Worm (Caenorhabditis elegans) whole organism, young adult: ENCODE measurements around the gene EGAP9.4.

Experiments used
- B0019.2 ChIP-seq: fragments of 200-800 bp; sonication (Bioruptor generic); conservative IDR thresholded peaks from 2 replicates; pipeline ENCODE4 v1.3.6; 2022; ENCODE audit warnings: missing genetic modification reagents, missing genetic modification characterization, missing compliant biosample characterization
- B0035.1 ChIP-seq: sonication (generic microtip); optimal IDR thresholded peaks from 2 replicates; lab custom pipeline; 2016; ENCODE audit warnings: missing genetic modification characterization, mild to moderate bottlenecking, missing compliant biosample characterization, missing genotype, missing genetic modification reagents
- B0261.1 ChIP-seq: sonication (generic microtip); optimal IDR thresholded peaks from 2 replicates; lab custom pipeline; 2016; ENCODE audit warnings: mild to moderate bottlenecking, missing genetic modification characterization, moderate library complexity, missing compliant biosample characterization
- B0336.3 ChIP-seq: fragments of 200-800 bp; sonication (Bioruptor generic); IDR thresholded peaks from 2 replicates; pipeline ENCODE4 v1.3.6; 2022; ENCODE audit warnings: missing genetic modification characterization, missing compliant biosample characterization
- F23B12.7 ChIP-seq: sonication (generic microtip); optimal IDR thresholded peaks from 2 replicates; lab custom pipeline; 2017; ENCODE audit warnings: missing genetic modification characterization, mild to moderate bottlenecking, missing compliant biosample characterization, antibody characterized with exemption, moderate library complexity; ENCODE audit not compliant: insufficient read depth
- F33H1.4 ChIP-seq: fragments of 200-800 bp; sonication (Bioruptor generic); IDR thresholded peaks from 2 replicates; pipeline ENCODE4 v1.3.6; 2022; ENCODE audit warnings: missing genetic modification reagents, missing genetic modification characterization, missing compliant biosample characterization
- F39B2.1 ChIP-seq: fragments of 200-800 bp; sonication (Bioruptor generic); IDR thresholded peaks from 2 replicates; pipeline ENCODE4 v1.3.6; 2022; ENCODE audit warnings: missing genetic modification reagents, missing genetic modification characterization, missing compliant biosample characterization
- F57A8.1 ChIP-seq: fragments of 200-800 bp; sonication (Bioruptor generic); optimal IDR thresholded peaks from 2 replicates; lab custom pipeline; 2018; ENCODE audit warnings: mild to moderate bottlenecking, missing genetic modification characterization, moderate library complexity, missing compliant biosample characterization
- K12H6.12 ChIP-seq: fragments of 200-800 bp; sonication (Bioruptor generic); optimal IDR thresholded peaks from 2 replicates; lab custom pipeline; 2018; ENCODE audit warnings: mild to moderate bottlenecking, missing genetic modification characterization, missing compliant biosample characterization
- Y79H2A.3 ChIP-seq: fragments of 200-800 bp; sonication (Bioruptor generic); conservative IDR thresholded peaks from 2 replicates; pipeline ENCODE4 v1.3.6; 2022; ENCODE audit warnings: missing genetic modification reagents, missing genetic modification characterization, missing compliant biosample characterization
- Y95B8A.8 ChIP-seq: fragments of 200-800 bp; sonication (Bioruptor generic); IDR thresholded peaks from 2 replicates; pipeline ENCODE4 v1.3.6; 2022; ENCODE audit warnings: missing genetic modification reagents, missing genetic modification characterization, missing compliant biosample characterization
- ZK185.1 ChIP-seq: sonication (generic microtip); optimal IDR thresholded peaks from 2 replicates; lab custom pipeline; 2016; ENCODE audit warnings: mild to moderate bottlenecking, missing genetic modification characterization, missing compliant biosample characterization; ENCODE audit not compliant: poor library complexity, severe bottlenecking
- aptf-2 ChIP-seq: fragments of 200-800 bp; sonication (Bioruptor generic); conservative IDR thresholded peaks from 2 replicates; pipeline ENCODE4 v1.3.6; 2022; ENCODE audit warnings: missing genetic modification reagents, missing genetic modification characterization, missing compliant biosample characterization
- ccch-3 ChIP-seq: fragments of 200-800 bp; sonication (Bioruptor generic); optimal IDR thresholded peaks from 2 replicates; lab custom pipeline; 2018; ENCODE audit warnings: mild to moderate bottlenecking, missing genetic modification characterization, missing compliant biosample characterization
- cebp-2 ChIP-seq: fragments of 200-800 bp; sonication (Bioruptor generic); IDR thresholded peaks from 2 replicates; pipeline ENCODE4 v1.3.6; 2022; ENCODE audit warnings: missing genetic modification characterization, missing compliant biosample characterization
- ceh-58 ChIP-seq: fragments of 200-800 bp; sonication (Bioruptor generic); IDR thresholded peaks from 2 replicates; pipeline ENCODE4 v1.3.6; 2022; ENCODE audit warnings: missing genetic modification characterization, missing compliant biosample characterization
- ceh-91 ChIP-seq: fragments of 200-800 bp; sonication (Bioruptor generic); IDR thresholded peaks from 2 replicates; pipeline ENCODE4 v1.3.6; 2022; ENCODE audit warnings: missing genetic modification reagents, missing genetic modification characterization, missing compliant biosample characterization
- dpl-1 ChIP-seq: fragments of 150-350 bp; optimal IDR thresholded peaks from 2 replicates; lab custom pipeline; 2014; ENCODE audit warnings: missing biosample characterization, missing genetic modification reagents, missing genetic modification characterization
- egl-44 ChIP-seq: fragments of 200-800 bp; sonication (Bioruptor generic); IDR thresholded peaks from 2 replicates; pipeline ENCODE4 v1.3.6; 2022; ENCODE audit warnings: missing genetic modification reagents, missing genetic modification characterization, missing compliant biosample characterization
- egrh-3 ChIP-seq: fragments of 200-800 bp; sonication (Bioruptor generic); IDR thresholded peaks from 2 replicates; pipeline ENCODE4 v1.3.6; 2022; ENCODE audit warnings: missing genetic modification reagents, missing genetic modification characterization, missing compliant biosample characterization
- ekl-4 ChIP-seq: fragments of 200-800 bp; sonication (Bioruptor generic); IDR thresholded peaks from 2 replicates; pipeline ENCODE4 v1.3.6; 2022; ENCODE audit warnings: missing genetic modification reagents, missing genetic modification characterization, missing compliant biosample characterization
- ets-4 ChIP-seq: fragments of 200-800 bp; sonication (Bioruptor generic); optimal IDR thresholded peaks from 2 replicates; lab custom pipeline; 2018; ENCODE audit warnings: mild to moderate bottlenecking, missing genetic modification characterization, missing compliant biosample characterization
- fkh-3 ChIP-seq: sonication (generic microtip); optimal IDR thresholded peaks from 2 replicates; lab custom pipeline; 2016; ENCODE audit warnings: mild to moderate bottlenecking, missing genetic modification characterization, missing compliant biosample characterization
- hlh-12 ChIP-seq: sonication (generic microtip); optimal IDR thresholded peaks from 2 replicates; lab custom pipeline; 2016; ENCODE audit warnings: missing genetic modification characterization, missing compliant biosample characterization
- hlh-26 ChIP-seq: fragments of 200-800 bp; sonication (Bioruptor generic); conservative IDR thresholded peaks from 2 replicates; pipeline ENCODE4 v1.3.6; 2022; ENCODE audit warnings: missing genetic modification reagents, missing genetic modification characterization, missing compliant biosample characterization
- hrde-1 ChIP-seq: sonication (generic microtip); optimal IDR thresholded peaks from 2 replicates; lab custom pipeline; 2016; ENCODE audit warnings: missing genetic modification characterization, mild to moderate bottlenecking, missing compliant biosample characterization, moderate library complexity, missing genotype, missing genetic modification reagents, borderline replicate concordance
- hsf-1 ChIP-seq: fragments of 200-800 bp; sonication (Bioruptor generic); IDR thresholded peaks from 2 replicates; pipeline ENCODE4 v1.3.6; 2022; ENCODE audit warnings: missing genetic modification reagents, missing genetic modification characterization, missing compliant biosample characterization
- lag-1 ChIP-seq: fragments of 200-800 bp; sonication (Bioruptor generic); IDR thresholded peaks from 2 replicates; pipeline ENCODE4 v1.3.6; 2022; ENCODE audit warnings: missing genetic modification reagents, missing genetic modification characterization, missing compliant biosample characterization
- let-526 ChIP-seq: fragments of 200-800 bp; sonication (Bioruptor generic); IDR thresholded peaks from 2 replicates; pipeline ENCODE4 v1.3.6; 2022; ENCODE audit warnings: missing genetic modification reagents, missing genetic modification characterization, missing compliant biosample characterization
- lin-26 ChIP-seq: fragments of 200-800 bp; sonication (Bioruptor generic); IDR thresholded peaks from 2 replicates; pipeline ENCODE4 v1.3.6; 2022; ENCODE audit warnings: missing genetic modification reagents, missing genetic modification characterization, missing compliant biosample characterization
- lin-40 ChIP-seq: sonication (generic microtip); optimal IDR thresholded peaks from 2 replicates; lab custom pipeline; 2016; ENCODE audit warnings: missing genetic modification characterization, mild to moderate bottlenecking, missing compliant biosample characterization, missing genotype, missing genetic modification reagents
- lsl-1 ChIP-seq: fragments of 200-800 bp; sonication (Bioruptor generic); optimal IDR thresholded peaks from 2 replicates; lab custom pipeline; 2018; ENCODE audit warnings: mild to moderate bottlenecking, missing genetic modification characterization, moderate library complexity, missing compliant biosample characterization
- madf-10 ChIP-seq: sonication (generic microtip); optimal IDR thresholded peaks from 2 replicates; lab custom pipeline; 2016; ENCODE audit warnings: mild to moderate bottlenecking, missing genetic modification characterization, missing compliant biosample characterization
- madf-3 ChIP-seq: fragments of 200-800 bp; sonication (Bioruptor generic); IDR thresholded peaks from 2 replicates; pipeline ENCODE4 v1.3.6; 2022; ENCODE audit warnings: missing genetic modification reagents, missing genetic modification characterization, missing compliant biosample characterization
- nfya-1 ChIP-seq: sonication (generic microtip); optimal IDR thresholded peaks from 2 replicates; lab custom pipeline; 2017; ENCODE audit warnings: antibody characterized with exemption, missing compliant biosample characterization, missing genetic modification characterization, borderline replicate concordance; ENCODE audit not compliant: insufficient read depth
- nhr-120 ChIP-seq: fragments of 200-800 bp; sonication (Bioruptor generic); IDR thresholded peaks from 2 replicates; pipeline ENCODE4 v1.3.6; 2022; ENCODE audit warnings: missing genetic modification characterization, missing compliant biosample characterization
- sea-2 ChIP-seq: fragments of 200-800 bp; sonication (Bioruptor generic); IDR thresholded peaks from 2 replicates; pipeline ENCODE4 v1.3.6; 2022; ENCODE audit warnings: missing genetic modification characterization, missing compliant biosample characterization
- snpc-4 ChIP-seq, 5 experiments: fragments of 150-350 bp in 1 of 5; sonication (generic microtip) in 4 of 5; optimal IDR thresholded peaks; 2 replicates each; lab custom pipeline; 2014 to 2018; ENCODE audit warnings: missing genetic modification characterization in 5 of 5, missing biosample characterization in 3 of 5, antibody characterized with exemption in 2 of 5, mild to moderate bottlenecking in 2 of 5, missing compliant biosample characterization in 2 of 5, missing genotype in 2 of 5, moderate library complexity in 2 of 5, missing genetic modification reagents in 1 of 5
- sptf-2 ChIP-seq: fragments of 200-800 bp; sonication (Bioruptor generic); optimal IDR thresholded peaks from 2 replicates; lab custom pipeline; 2018; ENCODE audit warnings: mild to moderate bottlenecking, missing genetic modification characterization, missing compliant biosample characterization
- tbp1 ChIP-seq: fragments of 200-800 bp; sonication (Bioruptor generic); optimal IDR thresholded peaks from 2 replicates; lab custom pipeline; 2018; ENCODE audit warnings: mild to moderate bottlenecking, missing genetic modification characterization, missing compliant biosample characterization
- unc-130 ChIP-seq: sonication (generic microtip); optimal IDR thresholded peaks from 2 replicates; lab custom pipeline; 2016; ENCODE audit warnings: missing genetic modification reagents, missing genetic modification characterization, missing compliant biosample characterization
- zfh-2 ChIP-seq: fragments of 200-800 bp; sonication (Bioruptor generic); conservative IDR thresholded peaks from 2 replicates; pipeline ENCODE4 v1.3.6; 2022; ENCODE audit warnings: missing genetic modification reagents, missing genetic modification characterization, missing compliant biosample characterization
- zim-3 ChIP-seq: sonication (generic microtip); optimal IDR thresholded peaks from 2 replicates; lab custom pipeline; 2017; ENCODE audit warnings: mild to moderate bottlenecking, missing genetic modification characterization, moderate library complexity, missing compliant biosample characterization
- ztf-18 ChIP-seq: sonication (generic microtip); optimal IDR thresholded peaks from 2 replicates; lab custom pipeline; 2016; ENCODE audit warnings: missing genotype, mild to moderate bottlenecking, missing genetic modification characterization, missing compliant biosample characterization
- ztf-22 ChIP-seq: fragments of 200-800 bp; sonication (Bioruptor generic); optimal IDR thresholded peaks from 2 replicates; lab custom pipeline; 2018; ENCODE audit warnings: mild to moderate bottlenecking, missing genetic modification characterization, moderate library complexity, missing compliant biosample characterization
- ztf-3 ChIP-seq: fragments of 200-800 bp; sonication (Bioruptor generic); optimal IDR thresholded peaks from 2 replicates; lab custom pipeline; 2018; ENCODE audit warnings: mild to moderate bottlenecking, missing genetic modification characterization, missing compliant biosample characterization
- ztf-6 ChIP-seq: fragments of 200-800 bp; sonication (Bioruptor generic); IDR thresholded peaks from 2 replicates; pipeline ENCODE4 v1.3.6; 2022; ENCODE audit warnings: missing genetic modification reagents, missing genetic modification characterization, missing compliant biosample characterization

EGAP9.4 gene

ce11 chrV:6551707-6552390, 24.8 kb upstream of the EGAP9.4 start, which contains the start of gene twk-10 (continued):
- no peak for TF ChIP-seq hlh-26 (GFP tag; lab: Robert Waterston, UW)
- TF ChIP-seq F33H1.4 (GFP tag; lab: Robert Waterston, UW) = 0 out of 2 replicates have a peak, but pooled peaks have one; percentile 8
- no peak for TF ChIP-seq ekl-4 (GFP tag; lab: Robert Waterston, UW)
- TF ChIP-seq dpl-1 (GFP tag; lab: Kevin White, UChicago) = no peak
- peak; percentile 18 for TF ChIP-seq ets-4 (GFP tag; lab: Kevin White, UChicago)
- TF ChIP-seq let-526 (GFP tag; lab: Robert Waterston, UW) = no peak
- TF ChIP-seq fkh-3 = no peak
- peak; percentile 56 for TF ChIP-seq ztf-18 (tag; lab: Kevin White, UChicago)
- TF ChIP-seq zim-3 (tag; lab: Kevin White, UChicago) = no peak
- no peak for TF ChIP-seq sea-2
- no peak for TF ChIP-seq ceh-91 (GFP tag; lab: Robert Waterston, UW)
- peak; percentile 70 for TF ChIP-seq ZK185.1 (tag; lab: Kevin White, UChicago)
- no peak for TF ChIP-seq hlh-12 (tag; lab: Kevin White, UChicago)
- peak; percentile 7 for TF ChIP-seq lsl-1 (GFP tag; lab: Kevin White, UChicago)
- TF ChIP-seq snpc-4 (GFP tag; optimal IDR thresholded peaks at IDR 0.05; lab: Kevin White, UChicago) = peak; percentile 70
- peak in 1 of 4 experiments; percentile 35 for TF ChIP-seq snpc-4 (tag; optimal IDR thresholded peaks at IDR 0.05; lab: Kevin White, UChicago)
- TF ChIP-seq ceh-58 (GFP tag; lab: Robert Waterston, UW) = 0 out of 2 replicates have a peak, but pooled peaks have one; percentile 72
- peak; percentile 86 for TF ChIP-seq lin-26 (GFP tag; lab: Robert Waterston, UW)
- TF ChIP-seq B0261.1 (tag; lab: Kevin White, UChicago) = peak; percentile 73
- TF ChIP-seq F23B12.7 = peak; percentile 87
- no peak for TF ChIP-seq lag-1 (GFP tag; lab: Robert Waterston, UW)
- no peak for TF ChIP-seq Y79H2A.3 (GFP tag; lab: Robert Waterston, UW)
- no peak for TF ChIP-seq egrh-3
- TF ChIP-seq F39B2.1 (GFP tag; lab: Robert Waterston, UW) = no peak
- TF ChIP-seq K12H6.12 (tag; lab: Kevin White, UChicago) = no peak
- TF ChIP-seq F57A8.1 (GFP tag; lab: Kevin White, UChicago) = peak; percentile 50
- no peak for TF ChIP-seq ccch-3 (GFP tag; lab: Kevin White, UChicago)
- no peak for TF ChIP-seq zfh-2 (GFP tag; lab: Robert Waterston, UW)
- TF ChIP-seq nfya-1 = no peak
- TF ChIP-seq B0019.2 = no peak
- TF ChIP-seq sptf-2 (GFP tag; lab: Kevin White, UChicago) = no peak
- no peak for TF ChIP-seq nhr-120 (GFP tag; lab: Robert Waterston, UW)
- peak; percentile 15 for TF ChIP-seq B0035.1 (tag; lab: Kevin White, UChicago)
- no peak for TF ChIP-seq aptf-2 (GFP tag; lab: Robert Waterston, UW)
- no peak for TF ChIP-seq ztf-3 (GFP tag; lab: Kevin White, UChicago)
- TF ChIP-seq hsf-1 (GFP tag; lab: Robert Waterston, UW) = no peak
- peak; percentile 4 for TF ChIP-seq hrde-1
- no peak for TF ChIP-seq egl-44 (GFP tag; lab: Robert Waterston, UW)
- peak; percentile 94 for TF ChIP-seq tbp1
- no peak for TF ChIP-seq B0336.3 (GFP tag; lab: Robert Waterston, UW)
- no peak for TF ChIP-seq unc-130 (GFP tag; lab: Kevin White, UChicago)
- 0 out of 2 replicates have a peak, but pooled peaks have one; percentile 55 for TF ChIP-seq madf-3
- TF ChIP-seq madf-10 (tag; lab: Kevin White, UChicago) = no peak
- no peak for TF ChIP-seq ztf-6 (GFP tag; lab: Robert Waterston, UW)
- 0 out of 2 replicates have a peak, but pooled peaks have one; percentile 47 for TF ChIP-seq cebp-2 (GFP tag; lab: Robert Waterston, UW)
- TF ChIP-seq lin-40 = no peak
- no peak for TF ChIP-seq Y95B8A.8 (GFP tag; lab: Robert Waterston, UW)
- TF ChIP-seq ztf-22 (GFP tag; lab: Kevin White, UChicago) = no peak
